Worm (Caenorhabditis elegans) whole organism, midembryonic: Measurements from ENCODE around the gene F42A10.6.

Source experiments
- T22C8.4 ChIP-seq: fragments of 200-800 bp; sonication (Bioruptor generic); IDR thresholded peaks from 2 replicates; pipeline ENCODE4 v1.3.6; 2022; ENCODE audit warnings: missing genetic modification characterization, missing compliant biosample characterization
- cog-1 ChIP-seq: sonication (generic microtip); optimal IDR thresholded peaks from 2 replicates; lab custom pipeline; 2016; ENCODE audit warnings: missing genetic modification characterization, missing compliant biosample characterization
- flt-1 ChIP-seq: fragments of 200-800 bp; sonication (Bioruptor generic); IDR thresholded peaks from 2 replicates; pipeline ENCODE4 v1.3.6; 2022; ENCODE audit warnings: missing genetic modification characterization, missing compliant biosample characterization
- klf-2 ChIP-seq: fragments of 200-800 bp; sonication (Bioruptor generic); conservative IDR thresholded peaks from 2 replicates; pipeline ENCODE4 v1.3.6; 2022; ENCODE audit warnings: missing genetic modification reagents, missing genetic modification characterization, missing compliant biosample characterization
- med-1 ChIP-seq: sonication (generic microtip); optimal IDR thresholded peaks from 2 replicates; lab custom pipeline; 2017; ENCODE audit warnings: missing genetic modification characterization, mild to moderate bottlenecking, missing compliant biosample characterization, antibody characterized with exemption, missing genetic modification reagents; ENCODE audit not compliant: insufficient read depth
- ref-1 ChIP-seq: fragments of 200-800 bp; sonication (Bioruptor generic); conservative IDR thresholded peaks from 2 replicates; pipeline ENCODE4 v1.3.6; 2022; ENCODE audit warnings: missing genetic modification reagents, missing genetic modification characterization, missing compliant biosample characterization
- tab-1 ChIP-seq: fragments of 200-800 bp; sonication (Bioruptor generic); IDR thresholded peaks from 2 replicates; pipeline ENCODE4 v1.3.6; 2022; ENCODE audit warnings: missing genetic modification characterization, missing compliant biosample characterization
- ztf-23 ChIP-seq: fragments of 200-800 bp; sonication (Bioruptor generic); IDR thresholded peaks from 2 replicates; pipeline ENCODE4 v1.3.6; 2022; ENCODE audit warnings: missing genetic modification reagents, missing genetic modification characterization, missing compliant biosample characterization
- ztf-29 ChIP-seq: fragments of 200-800 bp; sonication (Bioruptor generic); IDR thresholded peaks from 2 replicates; pipeline ENCODE4 v1.3.6; 2022; ENCODE audit warnings: missing genetic modification reagents, missing genetic modification characterization, missing compliant biosample characterization

ce11 chrIII:6136178-6136577 lies 40.5 kb downstream of the F42A10.6 start, which contains the start of gene mvk-1:
- no peak for TF ChIP-seq ref-1 (GFP tag; lab: Robert Waterston, UW)
- no peak for TF ChIP-seq flt-1 (GFP tag; lab: Robert Waterston, UW)
- TF ChIP-seq ztf-29 = no peak
- TF ChIP-seq cog-1 (tag; lab: Kevin White, UChicago) = no peak
- no peak for TF ChIP-seq tab-1 (GFP tag; lab: Robert Waterston, UW)
- TF ChIP-seq T22C8.4 (GFP tag; lab: Robert Waterston, UW) = no peak
- no peak for TF ChIP-seq ztf-23 (GFP tag; lab: Robert Waterston, UW)
- TF ChIP-seq med-1 (GFP tag; lab: Kevin White, UChicago) = no peak
- no peak for TF ChIP-seq klf-2
